Fruit fly (Drosophila melanogaster) whole organism, prepupa: ENCODE measurements around the gene CG31516.

ENCODE experiments used
- Blimp-1 ChIP-seq: fragments of 200-800 bp; sonication (Bioruptor generic); optimal IDR thresholded peaks from 3 replicates; lab custom pipeline; 2017; ENCODE audit warnings: missing biosample characterization, missing genetic modification characterization, mild to moderate bottlenecking, moderate library complexity, missing genetic modification reagents
- CG10631 ChIP-seq: fragments of 200-800 bp; sonication (Bioruptor generic); optimal IDR thresholded peaks from 2 replicates; lab custom pipeline; 2016; ENCODE audit warnings: missing biosample characterization, missing genetic modification characterization
- CG10669 ChIP-seq: fragments of 200-800 bp; sonication (Bioruptor generic); optimal IDR thresholded peaks from 3 replicates; lab custom pipeline; 2018; ENCODE audit warnings: missing biosample characterization, mild to moderate bottlenecking, missing genetic modification characterization, moderate library complexity
- CG11294 ChIP-seq: fragments of 200-800 bp; sonication (Bioruptor generic); IDR thresholded peaks from 2 replicates; pipeline ENCODE4 v1.3.6; 2022; ENCODE audit warnings: missing biosample characterization, missing genetic modification characterization
- CG11902 ChIP-seq: fragments of 200-800 bp; sonication (Bioruptor generic); optimal IDR thresholded peaks from 3 replicates; lab custom pipeline; 2016; ENCODE audit warnings: missing biosample characterization, missing genetic modification characterization
- CG15336 ChIP-seq: fragments of 200-800 bp; sonication (Bioruptor generic); IDR thresholded peaks from 2 replicates; pipeline ENCODE4 v1.3.6; 2022; ENCODE audit warnings: missing biosample characterization, missing genetic modification characterization
- CG1621 ChIP-seq: fragments of 200-800 bp; sonication (Bioruptor generic); optimal IDR thresholded peaks from 3 replicates; lab custom pipeline; 2018; ENCODE audit warnings: missing biosample characterization, mild to moderate bottlenecking, missing genetic modification characterization
- CG32006 ChIP-seq: fragments of 200-800 bp; sonication (Bioruptor generic); optimal IDR thresholded peaks from 3 replicates; lab custom pipeline; 2017; ENCODE audit warnings: missing biosample characterization, mild to moderate bottlenecking, missing genetic modification characterization
- CG3919 ChIP-seq: fragments of 200-800 bp; sonication (Bioruptor generic); optimal IDR thresholded peaks from 3 replicates; lab custom pipeline; 2016; ENCODE audit warnings: missing biosample characterization, missing genetic modification characterization
- CG6163 ChIP-seq: fragments of 200-800 bp; sonication (Bioruptor generic); IDR thresholded peaks from 3 replicates; pipeline ENCODE4 v1.3.6; 2022; ENCODE audit warnings: missing biosample characterization, missing genetic modification characterization
- CG6792 ChIP-seq: fragments of 200-800 bp; sonication (Bioruptor generic); optimal IDR thresholded peaks from 3 replicates; lab custom pipeline; 2016; ENCODE audit warnings: missing biosample characterization, missing genetic modification characterization
- CG6854 ChIP-seq: fragments of 200-800 bp; sonication (Bioruptor generic); optimal IDR thresholded peaks from 2 replicates; lab custom pipeline; 2017; ENCODE audit warnings: missing biosample characterization, mild to moderate bottlenecking, missing genetic modification characterization
- CG8119 ChIP-seq: fragments of 200-800 bp; sonication (Bioruptor generic); IDR thresholded peaks from 3 replicates; pipeline ENCODE4 v1.3.6; 2022; ENCODE audit warnings: missing biosample characterization, missing genetic modification characterization
- CG8319 ChIP-seq: fragments of 200-800 bp; sonication (Bioruptor generic); optimal IDR thresholded peaks from 3 replicates; lab custom pipeline; 2016; ENCODE audit warnings: missing biosample characterization, missing genetic modification characterization
- CG9139 ChIP-seq: fragments of 200-800 bp; sonication (Bioruptor generic); optimal IDR thresholded peaks from 3 replicates; lab custom pipeline; 2017; ENCODE audit warnings: missing biosample characterization, mild to moderate bottlenecking, missing genetic modification characterization
- Eip78C ChIP-seq: fragments of 200-800 bp; sonication (Bioruptor generic); peaks from one replicate; lab custom pipeline; 2016; ENCODE audit warnings: missing biosample characterization, missing genetic modification characterization
- Eip93F ChIP-seq: fragments of 200-800 bp; sonication (Bioruptor generic); optimal IDR thresholded peaks from 2 replicates; lab custom pipeline; 2016; ENCODE audit warnings: missing biosample characterization, mild to moderate bottlenecking, missing genetic modification characterization
- Ets21C ChIP-seq: fragments of 200-800 bp; sonication (Bioruptor generic); optimal IDR thresholded peaks from 3 replicates; lab custom pipeline; 2016; ENCODE audit warnings: missing biosample characterization, missing genetic modification characterization
- Hr39 ChIP-seq: fragments of 200-800 bp; sonication (Bioruptor generic); optimal IDR thresholded peaks from 2 replicates; lab custom pipeline; 2016; ENCODE audit warnings: missing biosample characterization, missing genetic modification characterization
- Met ChIP-seq: fragments of 200-800 bp; sonication (Bioruptor generic); optimal IDR thresholded peaks from 3 replicates; lab custom pipeline; 2016; ENCODE audit warnings: missing biosample characterization, missing genetic modification characterization
- Sox102F ChIP-seq: fragments of 200-800 bp; sonication (Bioruptor generic); optimal IDR thresholded peaks from 2 replicates; lab custom pipeline; 2016; ENCODE audit warnings: missing biosample characterization, mild to moderate bottlenecking, missing genetic modification characterization
- Sox14 ChIP-seq: fragments of 200-800 bp; sonication (Bioruptor generic); optimal IDR thresholded peaks from 3 replicates; lab custom pipeline; 2016; ENCODE audit warnings: missing biosample characterization, missing genetic modification characterization
- Sox15 ChIP-seq: fragments of 200-800 bp; sonication (Bioruptor generic); optimal IDR thresholded peaks from 3 replicates; lab custom pipeline; 2016; ENCODE audit warnings: missing biosample characterization, missing genetic modification characterization
- acj6 ChIP-seq: fragments of 200-800 bp; sonication (Bioruptor generic); optimal IDR thresholded peaks from 3 replicates; lab custom pipeline; 2016; ENCODE audit warnings: missing biosample characterization, missing genetic modification characterization
- cyc ChIP-seq: fragments of 200-800 bp; sonication (Bioruptor generic); optimal IDR thresholded peaks from 3 replicates; lab custom pipeline; 2016; ENCODE audit warnings: missing biosample characterization, missing genetic modification characterization
- dac ChIP-seq: fragments of 200-800 bp; sonication (Bioruptor generic); optimal IDR thresholded peaks from 2 replicates; lab custom pipeline; 2017; ENCODE audit warnings: missing biosample characterization, mild to moderate bottlenecking, missing genetic modification characterization
- dsx ChIP-seq: fragments of 200-800 bp; optimal IDR thresholded peaks from 3 replicates; lab custom pipeline; 2019; ENCODE audit warnings: missing biosample characterization, mild to moderate bottlenecking, missing genetic modification characterization, moderate library complexity; ENCODE audit not compliant: poor library complexity, severe bottlenecking
- eg ChIP-seq: fragments of 200-800 bp; sonication (Bioruptor generic); IDR thresholded peaks from 3 replicates; pipeline ENCODE4 v1.3.6; 2022; ENCODE audit warnings: missing biosample characterization, missing genetic modification characterization
- fd59A ChIP-seq: fragments of 200-800 bp; sonication (Bioruptor generic); optimal IDR thresholded peaks from 2 replicates; lab custom pipeline; 2017; ENCODE audit warnings: missing biosample characterization, mild to moderate bottlenecking, missing genetic modification characterization, missing genetic modification reagents
- fd85E ChIP-seq: fragments of 200-800 bp; sonication (Bioruptor generic); optimal IDR thresholded peaks from 3 replicates; lab custom pipeline; 2016; ENCODE audit warnings: missing biosample characterization, missing genetic modification characterization
- fkh ChIP-seq: fragments of 200-800 bp; sonication (Bioruptor generic); optimal IDR thresholded peaks from 3 replicates; lab custom pipeline; 2017; ENCODE audit warnings: missing biosample characterization, mild to moderate bottlenecking, missing genetic modification characterization, moderate library complexity
- lz ChIP-seq: fragments of 200-800 bp; sonication (Bioruptor generic); optimal IDR thresholded peaks from 3 replicates; lab custom pipeline; 2016; ENCODE audit warnings: missing biosample characterization, missing genetic modification characterization
- net ChIP-seq: fragments of 200-800 bp; sonication (Bioruptor generic); optimal IDR thresholded peaks from 3 replicates; lab custom pipeline; 2016; ENCODE audit warnings: missing biosample characterization, missing genetic modification characterization
- pdm3 ChIP-seq: fragments of 200-800 bp; sonication (Bioruptor generic); optimal IDR thresholded peaks from 3 replicates; lab custom pipeline; 2016; ENCODE audit warnings: missing biosample characterization, missing genetic modification characterization
- svp ChIP-seq: fragments of 200-800 bp; sonication (Bioruptor generic); peaks from one replicate; lab custom pipeline; 2016; ENCODE audit warnings: missing biosample characterization, missing genetic modification characterization

CG31516 gene

DNA sequence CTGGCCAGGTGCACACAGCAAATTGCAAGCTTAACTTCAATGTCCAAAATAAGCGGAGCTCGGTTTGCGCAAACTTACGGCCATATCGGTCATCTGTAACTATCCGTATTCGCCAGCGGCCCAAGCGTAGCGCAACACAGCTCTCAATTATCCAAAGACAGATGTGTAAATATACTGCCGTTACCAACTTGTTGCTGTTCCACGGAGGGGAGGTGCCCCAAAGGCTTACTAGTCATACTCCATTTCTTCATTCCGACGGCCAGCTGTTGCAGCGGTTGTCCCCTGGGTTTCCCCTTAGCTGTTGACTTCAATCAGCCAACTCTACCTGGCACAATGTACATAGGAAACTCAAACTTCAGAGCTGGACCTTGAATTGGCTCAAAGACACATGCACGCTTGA lies at the start of gene CG31516:
Gene CG31516, minus strand, starts transcription at position 101 of the 400 bp plus-strand sequence.
- TF ChIP-seq dsx (GFP tag; lab: Kevin White, UChicago) (no peak), CG6854 (GFP tag; lab: Kevin White, UChicago) (no peak), CG10669 (GFP tag; lab: Kevin White, UChicago) (no peak)

dm6 chr3R:4268339-4268738 lies 48.4 kb upstream of the CG31516 start:
- TF ChIP-seq net (GFP tag; lab: Kevin White, UChicago): no peak
- TF ChIP-seq pdm3 (GFP tag; lab: Kevin White, UChicago): no peak
- TF ChIP-seq svp (GFP tag; lab: Kevin White, UChicago): peak; percentile 10

DNA sequence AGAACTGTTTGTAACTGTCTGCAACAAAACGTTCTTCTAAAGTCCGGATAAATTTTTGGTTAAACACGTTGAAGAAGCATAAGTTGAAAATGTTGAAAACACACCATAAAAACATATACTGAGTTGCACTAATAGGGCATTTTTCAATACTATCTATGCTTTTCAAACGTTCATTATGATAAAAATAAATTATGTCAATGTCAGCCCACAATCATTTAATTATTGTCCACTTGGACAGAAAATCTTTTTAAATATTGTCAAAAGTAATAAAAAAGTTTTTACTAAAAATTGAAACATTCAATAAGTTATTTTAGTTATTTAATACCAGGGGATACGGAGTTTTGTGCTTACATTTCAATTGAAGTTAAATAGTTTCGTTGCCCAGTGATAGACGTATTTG lies 46.5 kb upstream of the CG31516 start, which contains the start of gene CG1092:
Gene CG1092, plus strand, starts transcription at position 301 of the 400 bp plus-strand sequence.
- TF ChIP-seq Sox102F (GFP tag; lab: Kevin White, UChicago) (no peak), Eip78C (GFP tag; lab: Kevin White, UChicago) (peak; percentile 52), CG32006 (GFP tag; lab: Kevin White, UChicago) (peak; percentile 35), Blimp-1 (no peak)
- TF ChIP-seq, all 60 proteins: peak for 2

DNA sequence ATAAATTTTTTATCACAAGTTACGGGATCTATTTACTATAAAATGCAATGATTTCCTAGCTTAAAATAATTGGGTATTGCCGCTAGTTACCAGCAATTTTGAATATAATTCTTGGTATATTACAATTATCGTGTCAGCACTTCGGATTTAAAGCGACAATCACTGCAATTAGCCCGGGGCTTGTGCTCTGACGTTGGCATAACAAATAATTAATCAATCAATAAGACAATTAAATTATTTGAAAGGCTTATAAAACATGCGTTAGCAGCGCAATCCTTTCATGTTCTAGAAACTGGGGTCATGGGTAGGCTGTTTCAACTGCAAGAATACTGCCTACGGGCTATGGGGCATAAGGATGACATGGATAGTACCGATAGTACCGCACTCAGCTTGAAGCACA lies 36.7 kb upstream of the CG31516 start, which contains the start of gene Or82a:
Gene Or82a, plus strand, starts transcription at position 301 of the 400 bp plus-strand sequence.
- TF ChIP-seq Sox15 (GFP tag; lab: Kevin White, UChicago) (no peak), fd59A (GFP tag; lab: Kevin White, UChicago) (no peak), CG15336 (GFP tag; lab: Robert Waterston, UW) (no peak)

DNA sequence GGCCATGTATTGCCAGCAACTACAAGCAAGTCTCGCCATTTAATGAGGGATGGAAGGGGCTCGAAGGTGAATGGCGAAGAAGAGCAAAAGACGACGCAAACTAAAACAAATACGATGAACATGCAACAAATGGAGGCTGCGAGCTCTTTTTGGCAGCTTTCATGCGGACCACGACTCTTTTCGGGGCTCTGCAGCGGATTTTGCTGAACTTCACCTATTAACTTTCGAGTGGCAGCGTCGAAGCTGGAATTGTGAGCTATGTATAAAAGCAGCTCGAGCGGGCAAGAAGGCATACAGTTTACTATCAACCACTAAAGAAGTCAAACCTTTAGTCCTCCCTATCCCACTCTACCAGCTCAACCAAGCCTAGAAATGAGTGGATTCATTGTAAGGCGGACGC lies 34.5 kb upstream of the CG31516 start, which contains the start of gene TwdlV:
Gene TwdlV, plus strand, starts transcription at position 301 of the 400 bp plus-strand sequence.
- no peak for TF ChIP-seq CG1621 (tag; lab: Kevin White, UChicago)
- no peak for TF ChIP-seq fkh (GFP tag; lab: Kevin White, UChicago)
- TF ChIP-seq lz (GFP tag; lab: Kevin White, UChicago): no peak
- TF ChIP-seq CG3919 (GFP tag; lab: Kevin White, UChicago): no peak
- no peak for TF ChIP-seq svp (GFP tag; lab: Kevin White, UChicago)
- TF ChIP-seq CG10631 (GFP tag; lab: Kevin White, UChicago): no peak
- no peak for TF ChIP-seq Met (GFP tag; lab: Kevin White, UChicago)
- no peak for TF ChIP-seq Ets21C
- no peak for TF ChIP-seq pdm3 (GFP tag; lab: Kevin White, UChicago)
- no peak for TF ChIP-seq Sox102F (GFP tag; lab: Kevin White, UChicago)
- TF ChIP-seq CG6163 (GFP tag; lab: Robert Waterston, UW): no peak
- no peak for TF ChIP-seq Hr39 (GFP tag; lab: Kevin White, UChicago)
- no peak for TF ChIP-seq CG8319 (GFP tag; lab: Kevin White, UChicago)
- TF ChIP-seq CG6792 (GFP tag; lab: Kevin White, UChicago): no peak
- TF ChIP-seq acj6 (GFP tag; lab: Kevin White, UChicago): no peak
- TF ChIP-seq cyc: no peak

DNA sequence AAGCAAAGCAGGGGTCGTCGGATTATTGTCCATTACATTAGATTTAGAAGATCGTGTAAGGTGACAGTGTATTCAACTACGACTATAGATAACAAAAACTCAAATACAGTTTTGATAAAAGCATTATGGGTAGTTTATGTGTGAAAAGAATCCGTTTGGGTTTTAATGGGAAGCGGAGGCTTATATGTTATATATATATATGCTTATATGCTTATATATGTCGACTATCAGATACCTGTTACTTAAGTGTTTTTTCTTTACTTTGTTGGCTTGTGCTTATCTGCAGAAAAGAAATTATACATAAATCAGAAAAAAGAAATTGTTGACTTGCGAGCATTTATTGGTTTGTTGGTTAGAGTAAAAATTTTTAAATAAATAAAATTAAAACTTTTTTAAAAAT lies 33.0 kb upstream of the CG31516 start, which contains the start of gene CG14644:
Gene CG14644, minus strand, starts transcription at position 101 of the 400 bp plus-strand sequence.
- TF ChIP-seq fd85E (GFP tag; lab: Kevin White, UChicago) (no peak), CG11902 (GFP tag; lab: Kevin White, UChicago) (no peak), eg (GFP tag; lab: Robert Waterston, UW) (no peak)

DNA sequence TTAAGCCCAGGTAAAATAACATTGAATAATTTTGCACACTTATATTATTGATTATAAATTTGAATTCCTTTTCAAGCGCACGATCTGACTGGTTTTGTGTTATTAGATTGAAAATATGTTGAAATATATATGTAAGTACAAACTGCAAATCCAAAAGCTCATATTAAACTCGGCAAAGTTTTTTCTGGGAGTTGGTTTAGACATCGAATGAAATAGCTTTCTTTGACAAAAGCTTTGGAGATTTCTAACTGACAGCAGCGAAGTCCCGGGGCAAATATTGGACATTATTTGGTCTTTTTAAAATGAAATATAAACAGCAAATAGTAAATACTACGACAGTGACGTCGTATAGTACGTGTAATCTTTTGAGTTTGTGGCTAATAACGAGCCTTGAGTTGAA lies 31.3 kb upstream of the CG31516 start, which contains the start of gene TwdlG:
Gene TwdlG, minus strand, starts transcription at position 101 of the 400 bp plus-strand sequence.
- no peak for TF ChIP-seq CG11294 (GFP tag; lab: Robert Waterston, UW)
- no peak for TF ChIP-seq CG8119 (GFP tag; lab: Robert Waterston, UW)
- no peak for TF ChIP-seq CG10669 (GFP tag; lab: Kevin White, UChicago)
- TF ChIP-seq Sox14 (GFP tag; lab: Kevin White, UChicago): no peak
- TF ChIP-seq dsx (GFP tag; lab: Kevin White, UChicago): no peak
- no peak for TF ChIP-seq svp (GFP tag; lab: Kevin White, UChicago)
- no peak for TF ChIP-seq CG9139 (GFP tag; lab: Kevin White, UChicago)
- TF ChIP-seq Blimp-1: no peak
- no peak for TF ChIP-seq dac
- TF ChIP-seq Eip93F (GFP tag; lab: Kevin White, UChicago): no peak
- TF ChIP-seq, all 60 proteins: peak for 0
